Worm (Caenorhabditis elegans) whole organism, mixed stage, embryonic: ENCODE data around the gene ubh-3.

ENCODE experiments used
- M03D4.4 ChIP-seq: sonication (generic microtip); optimal IDR thresholded peaks from 2 replicates; lab custom pipeline; 2017; ENCODE audit warnings: mild to moderate bottlenecking, missing genetic modification characterization, missing compliant biosample characterization
- blmp-1 ChIP-seq: fragments of 150-350 bp; optimal IDR thresholded peaks from 2 replicates; lab custom pipeline; 2014; ENCODE audit warnings: missing biosample characterization, missing genetic modification characterization
- ceh-39 ChIP-seq: fragments of 150-350 bp; optimal IDR thresholded peaks from 2 replicates; lab custom pipeline; 2014; ENCODE audit warnings: missing biosample characterization, missing genetic modification characterization
- ceh-43 ChIP-seq: fragments of 200-800 bp; sonication (Bioruptor generic); optimal IDR thresholded peaks from 2 replicates; lab custom pipeline; 2018; ENCODE audit warnings: mild to moderate bottlenecking, missing genetic modification characterization, moderate library complexity, missing compliant biosample characterization
- ceh-83 ChIP-seq: fragments of 200-800 bp; sonication (Bioruptor generic); optimal IDR thresholded peaks from 2 replicates; lab custom pipeline; 2018; ENCODE audit warnings: mild to moderate bottlenecking, missing genetic modification characterization, missing compliant biosample characterization
- ces-1 ChIP-seq: fragments of 150-350 bp; optimal IDR thresholded peaks from 2 replicates; lab custom pipeline; 2014; ENCODE audit warnings: missing biosample characterization, missing genetic modification reagents, missing genetic modification characterization
- cnd-1 ChIP-seq: fragments of 200-800 bp; sonication (Bioruptor generic); optimal IDR thresholded peaks from 2 replicates; lab custom pipeline; 2018; ENCODE audit warnings: mild to moderate bottlenecking, missing genetic modification characterization, missing compliant biosample characterization
- drap-1 ChIP-seq: fragments of 200-800 bp; sonication (Bioruptor generic); optimal IDR thresholded peaks from 3 replicates; lab custom pipeline; 2018; ENCODE audit warnings: mild to moderate bottlenecking, missing genetic modification characterization, missing compliant biosample characterization
- elt-1 ChIP-seq: sonication (generic microtip); optimal IDR thresholded peaks from 2 replicates; lab custom pipeline; 2017; ENCODE audit warnings: missing genetic modification characterization, mild to moderate bottlenecking, missing compliant biosample characterization, antibody characterized with exemption, moderate library complexity, borderline replicate concordance; ENCODE audit not compliant: insufficient read depth
- elt-3 ChIP-seq: fragments of 150-350 bp; optimal IDR thresholded peaks from 2 replicates; lab custom pipeline; 2014; ENCODE audit warnings: missing biosample characterization, missing genetic modification characterization
- flh-1 ChIP-seq: fragments of 200-800 bp; sonication (Bioruptor generic); optimal IDR thresholded peaks from 2 replicates; lab custom pipeline; 2018; ENCODE audit warnings: mild to moderate bottlenecking, missing genetic modification characterization, moderate library complexity, missing compliant biosample characterization
- ham-2 ChIP-seq: fragments of 200-800 bp; sonication (Bioruptor generic); optimal IDR thresholded peaks from 2 replicates; lab custom pipeline; 2018; ENCODE audit warnings: mild to moderate bottlenecking, missing genetic modification characterization, missing compliant biosample characterization
- hlh-1 ChIP-seq: fragments of 150-350 bp; optimal IDR thresholded peaks from 2 replicates; lab custom pipeline; 2014; ENCODE audit warnings: missing biosample characterization, missing genetic modification reagents, missing genetic modification characterization
- lin-32 ChIP-seq: fragments of 200-800 bp; sonication (Bioruptor generic); optimal IDR thresholded peaks from 2 replicates; lab custom pipeline; 2018; ENCODE audit warnings: mild to moderate bottlenecking, missing genetic modification characterization, missing compliant biosample characterization
- lsy-2 ChIP-seq: fragments of 150-350 bp; optimal IDR thresholded peaks from 2 replicates; lab custom pipeline; 2014; ENCODE audit warnings: missing biosample characterization, missing genetic modification characterization
- mab-5 ChIP-seq: fragments of 150-350 bp; optimal IDR thresholded peaks from 2 replicates; lab custom pipeline; 2014; ENCODE audit warnings: missing biosample characterization, missing genetic modification characterization
- mep-1 ChIP-seq: fragments of 150-350 bp; optimal IDR thresholded peaks from 2 replicates; lab custom pipeline; 2017; ENCODE audit warnings: missing biosample characterization, missing genetic modification reagents, missing genetic modification characterization, inconsistent platforms
- mls-2 ChIP-seq: sonication (generic microtip); optimal IDR thresholded peaks from 2 replicates; lab custom pipeline; 2016; ENCODE audit warnings: mild to moderate bottlenecking, missing genetic modification characterization, moderate library complexity, missing compliant biosample characterization
- nhr-12 ChIP-seq: fragments of 150-350 bp; optimal IDR thresholded peaks from 2 replicates; lab custom pipeline; 2014; ENCODE audit warnings: missing biosample characterization, missing genetic modification characterization
- nhr-2 ChIP-seq: fragments of 150-350 bp; optimal IDR thresholded peaks from 2 replicates; lab custom pipeline; 2014; ENCODE audit warnings: missing biosample characterization, missing genetic modification characterization
- nhr-28 ChIP-seq: fragments of 150-350 bp; optimal IDR thresholded peaks from 2 replicates; lab custom pipeline; 2014; ENCODE audit warnings: missing biosample characterization, missing genetic modification characterization
- nhr-76 ChIP-seq: sonication (generic microtip); optimal IDR thresholded peaks from 2 replicates; lab custom pipeline; 2017; ENCODE audit warnings: missing biosample characterization, missing genetic modification characterization
- pha-4 ChIP-seq: fragments of 150-350 bp; optimal IDR thresholded peaks from 2 replicates; lab custom pipeline; 2018; ENCODE audit warnings: missing biosample characterization, missing genetic modification reagents, missing genetic modification characterization
- sem-2 ChIP-seq: fragments of 200-800 bp; sonication (Bioruptor generic); optimal IDR thresholded peaks from 2 replicates; lab custom pipeline; 2018; ENCODE audit warnings: mild to moderate bottlenecking, missing genetic modification characterization, missing compliant biosample characterization
- snpc-4 ChIP-seq: fragments of 150-350 bp; optimal IDR thresholded peaks from 2 replicates; lab custom pipeline; 2014; ENCODE audit warnings: missing biosample characterization, missing genetic modification characterization
- sptf-1 ChIP-seq: sonication (generic microtip); optimal IDR thresholded peaks from 2 replicates; lab custom pipeline; 2017; ENCODE audit warnings: mild to moderate bottlenecking, missing genetic modification characterization, moderate library complexity, missing compliant biosample characterization
- tbx-8 ChIP-seq: fragments of 200-800 bp; sonication (Bioruptor generic); optimal IDR thresholded peaks from 2 replicates; lab custom pipeline; 2018; ENCODE audit warnings: mild to moderate bottlenecking, missing genetic modification characterization, moderate library complexity, missing compliant biosample characterization
- unc-120 ChIP-seq: sonication (generic microtip); optimal IDR thresholded peaks from 2 replicates; lab custom pipeline; 2017; ENCODE audit warnings: missing genetic modification characterization, missing compliant biosample characterization; ENCODE audit not compliant: poor library complexity, severe bottlenecking
- unc-39 ChIP-seq: fragments of 150-350 bp; optimal IDR thresholded peaks from 2 replicates; lab custom pipeline; 2014; ENCODE audit warnings: missing biosample characterization, missing genetic modification characterization
- unc-62 ChIP-seq: fragments of 150-350 bp; optimal IDR thresholded peaks from 2 replicates; lab custom pipeline; 2014; ENCODE audit warnings: missing biosample characterization, missing genetic modification reagents, missing genetic modification characterization
- zip-8 ChIP-seq: fragments of 150-350 bp; optimal IDR thresholded peaks from 2 replicates; lab custom pipeline; 2014; ENCODE audit warnings: missing biosample characterization, missing genetic modification characterization

Gene ubh-3

ce11 chrV:6517305-6518224 is 9.0 kb upstream of the ubh-3 start:
- TF ChIP-seq unc-120 (tag; lab: Kevin White, UChicago) (peak; percentile 2), hlh-1 (tag; lab: Kevin White, UChicago) (peak; percentile 20), pha-4 (tag; lab: Kevin White, UChicago) (no peak)

ce11 chrV:6516491-6517304 is 8.1 kb upstream of the ubh-3 start, which contains the start of gene mdh-1:
Gene mdh-1 (minus strand): TSS chrV:6516526.
- TF ChIP-seq nhr-28 (tag; lab: Kevin White, UChicago) (no peak), M03D4.4 (tag; lab: Kevin White, UChicago) (no peak), drap-1 (GFP tag; lab: Kevin White, UChicago) (no peak), mls-2 (no peak), hlh-1 (tag; lab: Kevin White, UChicago) (no peak), sptf-1 (tag; lab: Kevin White, UChicago) (no peak)

- TF ChIP-seq ces-1 (GFP tag; lab: Kevin White, UChicago) (no peak), lsy-2 (no peak), mab-5 (tag; lab: Kevin White, UChicago) (no peak), zip-8 (tag; lab: Kevin White, UChicago) (no peak), sptf-1 (tag; lab: Kevin White, UChicago) (no peak), tbx-8 (no peak), unc-62 (no peak), elt-3 (tag; lab: Kevin White, UChicago) (no peak), nhr-76 (tag; lab: Kevin White, UChicago) (no peak)
Measured at ce11 chrV:6515344-6515743, 6.7 kb upstream of the ubh-3 start.

ce11 chrV:6514887-6515324 is 6.3 kb upstream of the ubh-3 start, which contains the start of gene dpy-11:
Gene dpy-11 (minus strand): TSS chrV:6515240.
- TF ChIP-seq nhr-2 (tag; lab: Kevin White, UChicago), result no peak
- no peak for TF ChIP-seq lsy-2
- TF ChIP-seq pha-4 (tag; lab: Kevin White, UChicago), result no peak
- TF ChIP-seq ceh-43 (GFP tag; lab: Kevin White, UChicago), result no peak
- no peak for TF ChIP-seq ham-2 (GFP tag; lab: Kevin White, UChicago)
- TF ChIP-seq blmp-1 (tag; lab: Kevin White, UChicago), result no peak
- TF ChIP-seq hlh-1 (tag; lab: Kevin White, UChicago), result no peak
- no peak for TF ChIP-seq M03D4.4 (tag; lab: Kevin White, UChicago)
- no peak for TF ChIP-seq cnd-1
- TF ChIP-seq zip-8 (tag; lab: Kevin White, UChicago), result no peak
- no peak for TF ChIP-seq mab-5 (tag; lab: Kevin White, UChicago)
- TF ChIP-seq unc-39 (tag; lab: Kevin White, UChicago), result no peak
- TF ChIP-seq nhr-76 (tag; lab: Kevin White, UChicago), result no peak
- TF ChIP-seq tbx-8, result no peak
- no peak for TF ChIP-seq elt-1 (tag; lab: Kevin White, UChicago)
- TF ChIP-seq elt-3 (tag; lab: Kevin White, UChicago), result no peak

DNA sequence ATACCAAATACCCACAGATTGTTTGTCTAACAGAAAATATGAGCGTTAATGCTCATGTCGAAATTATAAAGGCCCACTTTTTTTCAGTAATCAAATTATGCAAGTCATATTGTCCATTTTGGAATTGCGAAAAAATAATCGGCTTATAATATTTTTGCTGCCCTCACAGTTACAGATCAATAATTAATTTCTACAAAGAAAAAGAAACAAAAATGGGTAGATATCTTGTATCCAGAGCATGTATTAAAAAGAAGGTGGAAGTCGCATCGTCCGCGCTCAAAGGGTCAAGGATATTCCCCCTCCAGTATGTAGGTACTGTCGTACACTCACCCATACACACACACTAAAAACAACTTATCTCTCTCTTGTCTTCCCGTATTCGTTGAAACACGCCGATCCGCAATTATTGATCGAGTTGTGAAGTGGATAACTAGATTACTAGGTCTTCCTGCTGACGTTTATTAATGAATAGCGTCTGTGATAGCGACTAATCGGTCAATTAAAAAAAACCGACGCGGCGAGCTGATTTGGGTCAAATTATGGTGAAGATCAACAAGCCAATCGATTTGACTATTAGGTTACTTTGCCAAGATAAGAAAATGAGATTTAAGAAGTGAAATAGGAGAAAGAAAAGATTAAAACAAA is 5.3 kb upstream of the ubh-3 start:
- TF ChIP-seq unc-120 (tag; lab: Kevin White, UChicago) (no peak), ceh-83 (GFP tag; lab: Kevin White, UChicago) (no peak), pha-4 (tag; lab: Kevin White, UChicago) (no peak), ceh-43 (GFP tag; lab: Kevin White, UChicago) (no peak), ceh-39 (no peak), lsy-2 (no peak), zip-8 (tag; lab: Kevin White, UChicago) (no peak), mep-1 (tag; lab: Kevin White, UChicago) (no peak), blmp-1 (tag; lab: Kevin White, UChicago) (no peak), drap-1 (GFP tag; lab: Kevin White, UChicago) (no peak), mab-5 (tag; lab: Kevin White, UChicago) (no peak), M03D4.4 (tag; lab: Kevin White, UChicago) (no peak), flh-1 (no peak), nhr-12 (tag; lab: Kevin White, UChicago) (no peak), snpc-4 (tag; lab: Kevin White, UChicago) (no peak), ces-1 (GFP tag; lab: Kevin White, UChicago) (no peak), sem-2 (GFP tag; lab: Kevin White, UChicago) (no peak), nhr-2 (tag; lab: Kevin White, UChicago) (no peak), elt-3 (tag; lab: Kevin White, UChicago) (no peak), lin-32 (no peak)
